Fruit fly (Drosophila melanogaster) whole organism, embryonic: ENCODE measurements around the gene SdhC.

Experiments
- Bdp1 ChIP-seq: fragments of 200-800 bp; sonication (Bioruptor generic); optimal IDR thresholded peaks from 3 replicates; lab custom pipeline; 2016; ENCODE audit warnings: missing biosample characterization, missing genetic modification characterization
- CG10147 ChIP-seq: fragments of 200-800 bp; sonication (Bioruptor generic); optimal IDR thresholded peaks from 2 replicates; lab custom pipeline; 2019; ENCODE audit warnings: missing biosample characterization, mild to moderate bottlenecking, missing genetic modification characterization, moderate library complexity
- CG11093 ChIP-seq: fragments of 200-800 bp; sonication (Bioruptor generic); IDR thresholded peaks from 3 replicates; pipeline ENCODE4 v1.3.6; 2022; ENCODE audit warnings: missing biosample characterization, missing genetic modification characterization
- CG14667 ChIP-seq: fragments of 200-800 bp; sonication (Bioruptor generic); IDR thresholded peaks from 2 replicates; pipeline ENCODE4 v1.3.6; 2022; ENCODE audit warnings: missing biosample characterization, missing genetic modification characterization
- CG14860 ChIP-seq: fragments of 200-800 bp; sonication (Bioruptor generic); IDR thresholded peaks from 3 replicates; pipeline ENCODE4 v1.3.6; 2022; ENCODE audit warnings: missing biosample characterization, missing genetic modification characterization; ENCODE audit not compliant: partially characterized antibody
- CG16815 ChIP-seq: fragments of 200-800 bp; sonication (Bioruptor generic); optimal IDR thresholded peaks from 3 replicates; lab custom pipeline; 2017; ENCODE audit warnings: missing biosample characterization, mild to moderate bottlenecking, missing genetic modification characterization
- CG17385 ChIP-seq: fragments of 200-800 bp; sonication (Bioruptor generic); optimal IDR thresholded peaks from 3 replicates; lab custom pipeline; 2018; ENCODE audit warnings: missing biosample characterization, mild to moderate bottlenecking, missing genetic modification characterization
- CG17829 ChIP-seq: fragments of 200-800 bp; optimal IDR thresholded peaks from 2 replicates; lab custom pipeline; 2019; ENCODE audit warnings: missing biosample characterization, mild to moderate bottlenecking, missing genetic modification characterization, moderate library complexity
- CG18599 ChIP-seq: fragments of 200-800 bp; sonication (Bioruptor generic); optimal IDR thresholded peaks from 3 replicates; lab custom pipeline; 2017; ENCODE audit warnings: missing biosample characterization, missing genetic modification characterization, mild to moderate bottlenecking, moderate library complexity, missing genetic modification reagents
- CG2129 ChIP-seq: fragments of 200-800 bp; sonication (Bioruptor generic); IDR thresholded peaks from 2 replicates; pipeline ENCODE4 v1.3.6; 2022; ENCODE audit warnings: missing biosample characterization, missing genetic modification characterization; ENCODE audit not compliant: partially characterized antibody
- CG30431 ChIP-seq: fragments of 200-800 bp; sonication (Bioruptor generic); optimal IDR thresholded peaks from 2 replicates; lab custom pipeline; 2017; ENCODE audit warnings: missing biosample characterization, missing genetic modification characterization
- CG33557 ChIP-seq: fragments of 200-800 bp; sonication (Bioruptor generic); optimal IDR thresholded peaks from 2 replicates; lab custom pipeline; 2019; ENCODE audit warnings: missing biosample characterization, mild to moderate bottlenecking, missing genetic modification characterization, moderate library complexity
- CG3847 ChIP-seq: fragments of 200-800 bp; sonication (Bioruptor generic); IDR thresholded peaks from 2 replicates; pipeline ENCODE4 v1.3.6; 2022; ENCODE audit warnings: missing biosample characterization, missing genetic modification characterization
- CG4282 ChIP-seq: fragments of 200-800 bp; sonication (Bioruptor generic); optimal IDR thresholded peaks from 2 replicates; lab custom pipeline; 2016; ENCODE audit warnings: missing biosample characterization, missing genetic modification characterization
- CG6683 ChIP-seq: fragments of 200-800 bp; sonication (Bioruptor generic); optimal IDR thresholded peaks from 2 replicates; lab custom pipeline; 2017; ENCODE audit warnings: missing biosample characterization, mild to moderate bottlenecking, missing genetic modification characterization, missing genetic modification reagents
- CG6765 ChIP-seq: fragments of 200-800 bp; sonication (Bioruptor generic); optimal IDR thresholded peaks from 3 replicates; lab custom pipeline; 2017; ENCODE audit warnings: missing biosample characterization, mild to moderate bottlenecking, missing genetic modification characterization
- CG8290 ChIP-seq, 3 experiments: fragments of 200-800 bp; sonication (Bioruptor generic); optimal IDR thresholded peaks; 2 replicates each; lab custom pipeline; 2016 to 2019; ENCODE audit warnings: missing biosample characterization in 3 of 3, missing genetic modification characterization in 3 of 3, mild to moderate bottlenecking in 2 of 3, moderate library complexity in 1 of 3
- D ChIP-seq, 2 experiments: fragments of 200-800 bp in 1 of 2; fragments of >200 bp in 1 of 2; sonication (Bioruptor generic) in 1 of 2; optimal IDR thresholded peaks; 2 replicates in 1 of 2; 3 replicates in 1 of 2; lab custom pipeline; 2017; ENCODE audit warnings: mild to moderate bottlenecking in 1 of 2, missing biosample characterization in 1 of 2, missing genetic modification characterization in 1 of 2, missing genetic modification reagents in 1 of 2
- Doc2 ChIP-seq: fragments of 200-800 bp; sonication (Bioruptor generic); IDR thresholded peaks from 2 replicates; pipeline ENCODE4 v1.3.6; 2022; ENCODE audit warnings: missing biosample characterization, missing genetic modification characterization
- Fer3 ChIP-seq: fragments of 200-800 bp; sonication (Bioruptor generic); optimal IDR thresholded peaks from 2 replicates; lab custom pipeline; 2018; ENCODE audit warnings: missing biosample characterization, mild to moderate bottlenecking, missing genetic modification characterization, moderate library complexity
- H2.0 ChIP-seq: fragments of 200-800 bp; sonication (Bioruptor generic); IDR thresholded peaks from 2 replicates; pipeline ENCODE4 v1.3.6; 2022; ENCODE audit warnings: missing biosample characterization, missing genetic modification characterization
- Hand ChIP-seq: fragments of 200-800 bp; sonication (Bioruptor generic); optimal IDR thresholded peaks from 2 replicates; lab custom pipeline; 2017; ENCODE audit warnings: mild to moderate bottlenecking, missing biosample characterization, missing genetic modification reagents, missing genetic modification characterization
- HmgD ChIP-seq: fragments of 200-800 bp; sonication (Bioruptor generic); optimal IDR thresholded peaks from 3 replicates; lab custom pipeline; 2016; ENCODE audit warnings: missing biosample characterization, missing genetic modification characterization
- Hsf ChIP-seq: fragments of 200-800 bp; sonication (Bioruptor generic); optimal IDR thresholded peaks from 3 replicates; lab custom pipeline; 2016; ENCODE audit warnings: missing biosample characterization, missing genetic modification characterization
- MESR4 ChIP-seq: fragments of 200-800 bp; sonication (Bioruptor generic); optimal IDR thresholded peaks from 2 replicates; lab custom pipeline; 2018; ENCODE audit warnings: missing biosample characterization, mild to moderate bottlenecking, missing genetic modification characterization, moderate library complexity
- Max ChIP-seq: fragments of 200-800 bp; sonication (Bioruptor generic); optimal IDR thresholded peaks from 2 replicates; lab custom pipeline; 2016; ENCODE audit warnings: missing biosample characterization, mild to moderate bottlenecking, missing genetic modification characterization
- NK7.1 ChIP-seq: fragments of 200-800 bp; sonication (Bioruptor generic); optimal IDR thresholded peaks from 3 replicates; lab custom pipeline; 2016; ENCODE audit warnings: missing biosample characterization, missing genetic modification characterization
- Ravus ChIP-seq: fragments of 200-800 bp; sonication (Bioruptor generic); IDR thresholded peaks from 2 replicates; pipeline ENCODE4 v1.3.6; 2022; ENCODE audit warnings: missing biosample characterization, missing genetic modification characterization
- Scr ChIP-seq: fragments of 200-800 bp; sonication (Bioruptor generic); IDR thresholded peaks from 2 replicates; pipeline ENCODE4 v1.3.6; 2022; ENCODE audit warnings: missing biosample characterization, missing genetic modification characterization; ENCODE audit not compliant: partially characterized antibody
- Usf ChIP-seq: fragments of 200-800 bp; sonication (Bioruptor generic); optimal IDR thresholded peaks from 2 replicates; lab custom pipeline; 2017; ENCODE audit warnings: missing genotype, missing biosample characterization, missing genetic modification characterization
- Xrp1 ChIP-seq: fragments of 200-800 bp; sonication (Bioruptor generic); IDR thresholded peaks from 2 replicates; pipeline ENCODE4 v1.3.6; 2022; ENCODE audit warnings: missing biosample characterization, missing genetic modification characterization
- ac ChIP-seq: fragments of 200-800 bp; sonication (Bioruptor generic); optimal IDR thresholded peaks from 3 replicates; lab custom pipeline; 2017; ENCODE audit warnings: missing biosample characterization, mild to moderate bottlenecking, missing genetic modification characterization
- bigmax ChIP-seq: fragments of 200-800 bp; sonication (Bioruptor generic); optimal IDR thresholded peaks from 2 replicates; lab custom pipeline; 2018; ENCODE audit warnings: missing biosample characterization, mild to moderate bottlenecking, missing genetic modification characterization
- bowl ChIP-seq: fragments of 200-800 bp; sonication (Bioruptor generic); IDR thresholded peaks from 2 replicates; pipeline ENCODE4 v1.3.6; 2022; ENCODE audit warnings: missing biosample characterization, missing genetic modification characterization
- dan ChIP-seq: fragments of 200-800 bp; sonication (Bioruptor generic); IDR thresholded peaks from 2 replicates; pipeline ENCODE4 v1.3.6; 2022; ENCODE audit warnings: missing biosample characterization, missing genetic modification characterization
- dimm ChIP-seq: fragments of 200-800 bp; sonication (Bioruptor generic); IDR thresholded peaks from 2 replicates; pipeline ENCODE4 v1.3.6; 2022; ENCODE audit warnings: missing biosample characterization, missing genetic modification characterization
- dpn ChIP-seq, 2 experiments: fragments of 200-800 bp; sonication (Bioruptor generic); optimal IDR thresholded peaks; 3 replicates each; lab custom pipeline; 2016; ENCODE audit warnings: missing biosample characterization in 2 of 2, missing genetic modification characterization in 2 of 2
- emc ChIP-seq: fragments of 200-800 bp; sonication (Bioruptor generic); optimal IDR thresholded peaks from 2 replicates; lab custom pipeline; 2016; ENCODE audit warnings: missing biosample characterization, missing genetic modification characterization
- exex ChIP-seq: fragments of 200-800 bp; sonication (Bioruptor generic); optimal IDR thresholded peaks from 4 replicates; lab custom pipeline; 2018; ENCODE audit warnings: missing biosample characterization, mild to moderate bottlenecking, missing genetic modification characterization, moderate library complexity
- hb ChIP-seq: fragments of 200-800 bp; sonication (Bioruptor generic); IDR thresholded peaks from 3 replicates; pipeline ENCODE4 v1.3.6; 2022; ENCODE audit warnings: missing biosample characterization, missing genetic modification characterization; ENCODE audit not compliant: partially characterized antibody
- maf-S ChIP-seq: fragments of 200-800 bp; sonication (Bioruptor generic); optimal IDR thresholded peaks from 2 replicates; lab custom pipeline; 2016; ENCODE audit warnings: missing biosample characterization, missing genetic modification characterization
- nmo ChIP-seq: fragments of 200-800 bp; sonication (Bioruptor generic); optimal IDR thresholded peaks from 2 replicates; lab custom pipeline; 2018; ENCODE audit warnings: missing biosample characterization, mild to moderate bottlenecking, missing genetic modification characterization, moderate library complexity
- otp ChIP-seq: fragments of 200-800 bp; sonication (Bioruptor generic); IDR thresholded peaks from 3 replicates; pipeline ENCODE4, ENCODE4 v1.3.6; 2022; ENCODE audit warnings: missing biosample characterization, missing genetic modification characterization
- pho ChIP-seq: fragments of 200-800 bp; sonication (Bioruptor generic); optimal IDR thresholded peaks from 2 replicates; lab custom pipeline; 2016; ENCODE audit warnings: missing biosample characterization, missing genetic modification characterization
- psq ChIP-seq: fragments of 200-800 bp; sonication (Bioruptor generic); optimal IDR thresholded peaks from 2 replicates; lab custom pipeline; 2017; ENCODE audit warnings: missing biosample characterization, missing genetic modification characterization
- run ChIP-seq: fragments of 200-800 bp; sonication (Bioruptor generic); optimal IDR thresholded peaks from 3 replicates; lab custom pipeline; 2018; ENCODE audit warnings: missing biosample characterization, mild to moderate bottlenecking, missing genetic modification characterization
- sim ChIP-seq: fragments of 200-800 bp; sonication (Bioruptor generic); IDR thresholded peaks from 2 replicates; pipeline ENCODE4 v1.3.6; 2022; ENCODE audit warnings: missing biosample characterization, missing genetic modification characterization
- trh ChIP-seq: fragments of 200-800 bp; sonication (Bioruptor generic); optimal IDR thresholded peaks from 2 replicates; lab custom pipeline; 2016; ENCODE audit warnings: missing biosample characterization, missing genetic modification characterization
- vfl ChIP-seq: fragments of 200-800 bp; sonication (Bioruptor generic); optimal IDR thresholded peaks from 2 replicates; lab custom pipeline; 2016; ENCODE audit warnings: missing biosample characterization, missing genetic modification characterization

SdhC gene

DNA sequence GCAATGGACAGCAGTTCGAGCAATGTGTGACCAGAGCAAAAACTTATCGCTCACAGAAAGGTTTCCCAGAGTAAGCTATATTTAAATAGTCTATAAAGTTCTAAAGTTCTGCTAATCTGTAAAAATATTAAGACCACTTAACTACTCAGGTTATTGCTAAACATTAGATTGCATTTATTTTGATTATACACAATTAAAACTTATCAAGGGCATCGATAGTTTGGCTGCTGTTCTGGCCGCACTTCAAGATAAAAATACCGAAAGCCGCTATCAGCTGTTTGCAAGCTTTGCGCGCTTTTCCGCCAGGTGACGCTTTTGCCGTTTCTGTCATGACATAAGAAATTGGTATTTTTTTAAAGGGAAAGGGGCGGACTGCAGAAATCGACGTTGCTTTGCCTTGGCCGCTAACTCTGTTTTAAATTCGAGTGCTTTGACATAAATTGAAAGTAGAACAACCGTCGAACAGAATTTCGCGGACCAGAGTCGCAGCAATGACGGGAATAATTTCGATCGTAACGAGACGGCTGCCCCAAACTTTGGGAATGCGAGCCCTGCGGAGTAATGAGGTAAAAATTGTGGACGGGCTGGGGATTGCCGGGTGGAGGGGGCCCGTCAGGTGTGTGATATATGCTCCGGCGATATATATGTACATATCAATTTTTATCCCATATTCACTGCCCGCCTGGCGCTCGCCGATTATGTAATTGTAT lies 34.5 kb upstream of the SdhC start, which contains the start of the genes CG17734 and CG5214 (continued):
- TF ChIP-seq Doc2 (GFP tag; lab: Robert Waterston, UW) (no peak), Usf (GFP tag; lab: Kevin White, UChicago) (no peak), Fer3 (tag; lab: Kevin White, UChicago) (no peak), maf-S (GFP tag; lab: Kevin White, UChicago) (no peak), hb (GFP tag; lab: Robert Waterston, UW) (peak; percentile 30; the same call in 1 of the 3 replicates), CG17829 (no peak), CG6765 (no peak), run (tag; lab: Kevin White, UChicago) (no peak), CG14860 (peak; percentile 69; the same call in 2 of the 3 replicates), CG11093 (GFP tag; lab: Robert Waterston, UW) (no peak), dan (GFP tag; lab: Robert Waterston, UW) (no peak), pho (peak; percentile 29), CG3847 (GFP tag; lab: Robert Waterston, UW) (no peak), CG17385 (GFP tag; lab: Kevin White, UChicago) (no peak), vfl (no peak), CG14667 (GFP tag; lab: Robert Waterston, UW) (no peak), dpn (GFP tag; optimal IDR thresholded peaks at IDR 0.05; lab: Kevin White, UChicago) (peak; percentile 0 to 54), CG8290 (GFP tag; optimal IDR thresholded peaks at IDR 0.05; lab: Kevin White, UChicago) (peak; percentile 33), CG8290 (tag; optimal IDR thresholded peaks at IDR 0.05; lab: Kevin White, UChicago) (no peak), Hand (no peak), emc (GFP tag; lab: Kevin White, UChicago) (no peak), Ravus (GFP tag; lab: Robert Waterston, UW) (no peak), bigmax (no peak), exex (peak; percentile 35), CG6683 (GFP tag; lab: Kevin White, UChicago) (no peak), CG30431 (no peak), Bdp1 (GFP tag; lab: Kevin White, UChicago) (no peak), CG2129 (GFP tag; lab: Robert Waterston, UW) (no peak), Scr (GFP tag; lab: Robert Waterston, UW) (peak; percentile 82), NK7.1 (GFP tag; lab: Kevin White, UChicago) (no peak), CG33557 (GFP tag; lab: Kevin White, UChicago) (no peak), CG18599 (GFP tag; lab: Kevin White, UChicago) (no peak), HmgD (peak; percentile 53), Max (no peak), CG10147 (GFP tag; lab: Kevin White, UChicago) (no peak), nmo (GFP tag; lab: Kevin White, UChicago) (no peak), CG4282 (GFP tag; lab: Kevin White, UChicago) (no peak), psq (no peak), H2.0 (no peak), MESR4 (GFP tag; lab: Kevin White, UChicago) (peak; percentile 63), otp (GFP tag; lab: Robert Waterston, UW) (no peak), bowl (GFP tag; lab: Robert Waterston, UW) (no peak), Hsf (GFP tag; lab: Kevin White, UChicago) (peak; percentile 44), sim (no peak), dimm (no peak), trh (GFP tag; lab: Kevin White, UChicago) (no peak), CG16815 (GFP tag; lab: Kevin White, UChicago) (no peak), D (optimal IDR thresholded peaks at IDR 0.05; lab: Kevin White, UChicago) (no peak), D (GFP tag; optimal IDR thresholded peaks at IDR 0.05; lab: Kevin White, UChicago) (no peak), Xrp1 (GFP tag; lab: Robert Waterston, UW) (no peak), ac (GFP tag; lab: Kevin White, UChicago) (no peak)
